Fruit fly (Drosophila melanogaster) whole organism, embryonic: ENCODE data around the gene CG10137.

Experiments used
- CG10147 ChIP-seq: fragments of 200-800 bp; sonication (Bioruptor generic); optimal IDR thresholded peaks from 2 replicates; lab custom pipeline; 2019; ENCODE audit warnings: missing biosample characterization, mild to moderate bottlenecking, missing genetic modification characterization, moderate library complexity
- CG11504 ChIP-seq: fragments of 200-800 bp; sonication (Bioruptor generic); optimal IDR thresholded peaks from 3 replicates; lab custom pipeline; 2019; ENCODE audit warnings: missing biosample characterization, mild to moderate bottlenecking, missing genetic modification characterization, moderate library complexity
- Optix ChIP-seq: fragments of 200-800 bp; sonication (Bioruptor generic); IDR thresholded peaks from 3 replicates; pipeline ENCODE4 v1.3.6; 2022; ENCODE audit warnings: missing biosample characterization, missing genetic modification characterization
- Pdp1 ChIP-seq, 2 experiments: fragments of 200-800 bp; sonication (Bioruptor generic); optimal IDR thresholded peaks; 3 replicates each; lab custom pipeline; 2016; ENCODE audit warnings: missing biosample characterization in 2 of 2, missing genetic modification characterization in 2 of 2, mild to moderate bottlenecking in 1 of 2, moderate library complexity in 1 of 2
- Rfx ChIP-seq: fragments of 200-800 bp; sonication (Bioruptor generic); IDR thresholded peaks from 2 replicates; pipeline ENCODE4 v1.3.6; 2022; ENCODE audit warnings: missing biosample characterization, missing genetic modification characterization
- Tbp ChIP-seq: fragments of >200 bp; optimal IDR thresholded peaks from 2 replicates; lab custom pipeline; 2018; ENCODE audit warnings: missing biosample characterization, missing genetic modification characterization
- br ChIP-seq: fragments of >200 bp; optimal IDR thresholded peaks from 2 replicates; lab custom pipeline; 2017
- insv ChIP-seq, 2 experiments: fragments of 200-800 bp; sonication (Bioruptor generic); optimal IDR thresholded peaks; 3 replicates each; lab custom pipeline; 2016 to 2018; ENCODE audit warnings: missing biosample characterization in 2 of 2, missing genetic modification characterization in 2 of 2
- kni ChIP-seq: fragments of 200-800 bp; sonication (Bioruptor generic); optimal IDR thresholded peaks from 3 replicates; lab custom pipeline; 2017; ENCODE audit warnings: mild to moderate bottlenecking, missing biosample characterization, missing genetic modification reagents, missing genetic modification characterization
- slbo ChIP-seq: fragments of 200-800 bp; sonication (Bioruptor generic); IDR thresholded peaks from 2 replicates; pipeline ENCODE4 v1.3.6; 2022; ENCODE audit warnings: missing biosample characterization, missing genetic modification characterization
- stc ChIP-seq: fragments of 200-800 bp; sonication (Bioruptor generic); IDR thresholded peaks from 2 replicates; pipeline ENCODE4 v1.3.6; 2022; ENCODE audit warnings: missing biosample characterization, missing genetic modification characterization
- zen2 ChIP-seq: fragments of 200-800 bp; sonication (Bioruptor generic); IDR thresholded peaks from 3 replicates; pipeline ENCODE4 v1.3.6; 2022; ENCODE audit warnings: missing biosample characterization, missing genetic modification characterization; ENCODE audit not compliant: partially characterized antibody

dm6 chr2L:19519611-19520010, 6.9 kb upstream of the CG10137 start:
- TF ChIP-seq slbo (GFP tag; lab: Robert Waterston, UW) (no peak), CG11504 (tag; lab: Kevin White, UChicago) (no peak), Pdp1 (GFP tag; optimal IDR thresholded peaks at IDR 0.05; lab: Kevin White, UChicago) (no peak), stc (GFP tag; lab: Robert Waterston, UW) (no peak), zen2 (GFP tag; lab: Robert Waterston, UW) (no peak), Tbp (no peak), Rfx (GFP tag; lab: Robert Waterston, UW) (no peak), CG10147 (GFP tag; lab: Kevin White, UChicago) (no peak), kni (GFP tag; lab: Kevin White, UChicago) (no peak), Optix (no peak), br (no peak), insv (GFP tag; optimal IDR thresholded peaks at IDR 0.05; lab: Kevin White, UChicago) (no peak)
